Worm (Caenorhabditis elegans) whole organism, late embryonic: Measurements from ENCODE around the gene dmd-6.

Experiments used
- C38D4.7 ChIP-seq: fragments of 200-800 bp; sonication (Bioruptor generic); optimal IDR thresholded peaks from 2 replicates; lab custom pipeline; 2018; ENCODE audit warnings: mild to moderate bottlenecking, missing genetic modification characterization, moderate library complexity, missing compliant biosample characterization
- F13H6.1 ChIP-seq: sonication (generic microtip); optimal IDR thresholded peaks from 2 replicates; lab custom pipeline; 2016; ENCODE audit warnings: missing genetic modification characterization, missing compliant biosample characterization
- K02D7.2 ChIP-seq: sonication (generic microtip); optimal IDR thresholded peaks from 2 replicates; lab custom pipeline; 2017; ENCODE audit warnings: mild to moderate bottlenecking, missing genetic modification characterization, missing compliant biosample characterization
- K09A11.1 ChIP-seq: sonication (generic microtip); optimal IDR thresholded peaks from 2 replicates; lab custom pipeline; 2017; ENCODE audit warnings: antibody characterized with exemption, mild to moderate bottlenecking, missing genetic modification characterization, missing compliant biosample characterization; ENCODE audit not compliant: insufficient read depth
- Y22D7AL.16 ChIP-seq: sonication (generic microtip); optimal IDR thresholded peaks from 2 replicates; lab custom pipeline; 2016; ENCODE audit warnings: missing genetic modification characterization, missing compliant biosample characterization
- ahr-1 ChIP-seq: sonication (generic microtip); optimal IDR thresholded peaks from 2 replicates; lab custom pipeline; 2016; ENCODE audit warnings: missing genetic modification characterization, missing compliant biosample characterization
- ama-1 ChIP-seq: fragments of 150-350 bp; optimal IDR thresholded peaks from 2 replicates; lab custom pipeline; 2014
- ceh-14 ChIP-seq: sonication (generic microtip); optimal IDR thresholded peaks from 2 replicates; lab custom pipeline; 2016; ENCODE audit warnings: missing genotype, missing genetic modification characterization, missing compliant biosample characterization
- ceh-18 ChIP-seq: sonication (generic microtip); optimal IDR thresholded peaks from 2 replicates; lab custom pipeline; 2016; ENCODE audit warnings: missing genetic modification characterization, missing compliant biosample characterization
- ceh-31 ChIP-seq: sonication (generic microtip); optimal IDR thresholded peaks from 2 replicates; lab custom pipeline; 2016; ENCODE audit warnings: missing genetic modification characterization, missing compliant biosample characterization
- ceh-34 ChIP-seq: sonication (generic microtip); optimal IDR thresholded peaks from 2 replicates; lab custom pipeline; 2016; ENCODE audit warnings: mild to moderate bottlenecking, missing genetic modification characterization, missing compliant biosample characterization
- ceh-45 ChIP-seq: fragments of 200-800 bp; sonication (Bioruptor generic); IDR thresholded peaks from 2 replicates; pipeline ENCODE4 v1.3.6; 2022; ENCODE audit warnings: missing genetic modification reagents, missing genetic modification characterization, missing compliant biosample characterization
- ceh-6 ChIP-seq: fragments of 200-800 bp; sonication (Bioruptor generic); optimal IDR thresholded peaks from 2 replicates; lab custom pipeline; 2018; ENCODE audit warnings: mild to moderate bottlenecking, missing genetic modification characterization, missing compliant biosample characterization
- ceh-9 ChIP-seq: sonication (generic microtip); optimal IDR thresholded peaks from 2 replicates; lab custom pipeline; 2016; ENCODE audit warnings: mild to moderate bottlenecking, missing genetic modification characterization, inconsistent platforms, missing compliant biosample characterization
- che-1 ChIP-seq: sonication (generic microtip); optimal IDR thresholded peaks from 2 replicates; lab custom pipeline; 2016; ENCODE audit warnings: mild to moderate bottlenecking, missing genetic modification characterization, missing compliant biosample characterization
- elt-2 ChIP-seq: sonication (generic microtip); optimal IDR thresholded peaks from 2 replicates; lab custom pipeline; 2016; ENCODE audit warnings: missing genetic modification reagents, missing genetic modification characterization, missing compliant biosample characterization
- elt-4 ChIP-seq: sonication (generic microtip); optimal IDR thresholded peaks from 2 replicates; lab custom pipeline; 2016; ENCODE audit warnings: missing genetic modification characterization, missing compliant biosample characterization
- ets-4 ChIP-seq: sonication (generic microtip); optimal IDR thresholded peaks from 2 replicates; lab custom pipeline; 2016; ENCODE audit warnings: missing genetic modification characterization, missing compliant biosample characterization
- eyg-1 ChIP-seq: sonication (generic microtip); optimal IDR thresholded peaks from 2 replicates; lab custom pipeline; 2016; ENCODE audit warnings: missing genotype, missing genetic modification characterization, missing compliant biosample characterization
- gmeb-2 ChIP-seq: sonication (generic microtip); optimal IDR thresholded peaks from 2 replicates; lab custom pipeline; 2016; ENCODE audit warnings: missing genetic modification characterization, inconsistent platforms, missing compliant biosample characterization
- hlh-30 ChIP-seq: sonication (generic microtip); optimal IDR thresholded peaks from 2 replicates; lab custom pipeline; 2017; ENCODE audit warnings: antibody characterized with exemption, missing genetic modification characterization, missing compliant biosample characterization; ENCODE audit not compliant: insufficient read depth
- madf-2 ChIP-seq: sonication (generic microtip); optimal IDR thresholded peaks from 2 replicates; lab custom pipeline; 2017; ENCODE audit warnings: missing genetic modification characterization, missing compliant biosample characterization
- mec-3 ChIP-seq: sonication (generic microtip); optimal IDR thresholded peaks from 2 replicates; lab custom pipeline; 2016; ENCODE audit warnings: borderline replicate concordance, missing genetic modification characterization, missing compliant biosample characterization
- nhr-11 ChIP-seq: fragments of 150-350 bp; optimal IDR thresholded peaks from 2 replicates; lab custom pipeline; 2014; ENCODE audit warnings: missing biosample characterization, missing genetic modification characterization
- npax-4 ChIP-seq: sonication (generic microtip); optimal IDR thresholded peaks from 2 replicates; lab custom pipeline; 2016; ENCODE audit warnings: missing genetic modification characterization, missing compliant biosample characterization
- odd-2 ChIP-seq: sonication (generic microtip); optimal IDR thresholded peaks from 2 replicates; lab custom pipeline; 2017; ENCODE audit warnings: antibody characterized with exemption, mild to moderate bottlenecking, missing genetic modification characterization, missing compliant biosample characterization
- pag-3 ChIP-seq: sonication (generic microtip); optimal IDR thresholded peaks from 2 replicates; lab custom pipeline; 2016; ENCODE audit warnings: missing compliant biosample characterization, missing genetic modification characterization, borderline replicate concordance
- pha-4 ChIP-seq: fragments of 150-350 bp; optimal IDR thresholded peaks from 2 replicates; lab custom pipeline; 2018; ENCODE audit warnings: missing biosample characterization, missing genetic modification reagents, missing genetic modification characterization
- sox-2 ChIP-seq: fragments of 200-800 bp; sonication (Bioruptor generic); IDR thresholded peaks from 2 replicates; pipeline ENCODE4 v1.3.6; 2022; ENCODE audit warnings: missing genetic modification reagents, missing genetic modification characterization, missing compliant biosample characterization
- tbx-7 ChIP-seq: sonication (generic microtip); optimal IDR thresholded peaks from 2 replicates; lab custom pipeline; 2016; ENCODE audit warnings: missing genotype, missing genetic modification characterization, missing compliant biosample characterization
- unc-3 ChIP-seq, 2 experiments: fragments of 200-800 bp in 1 of 2; sonication (Bioruptor generic) in 1 of 2; sonication (generic microtip) in 1 of 2; conservative IDR thresholded peaks in 1 of 2; optimal IDR thresholded peaks in 1 of 2; 2 replicates each; pipeline versions ENCODE4 v1.3.6 to Lab custom; 2016 to 2022; ENCODE audit warnings: missing compliant biosample characterization in 2 of 2, missing genetic modification characterization in 2 of 2, missing genetic modification reagents in 1 of 2
- unc-42 ChIP-seq: sonication (generic microtip); optimal IDR thresholded peaks from 2 replicates; lab custom pipeline; 2016; ENCODE audit warnings: missing genotype, missing genetic modification characterization, missing compliant biosample characterization
- unc-55 ChIP-seq: sonication (generic microtip); optimal IDR thresholded peaks from 2 replicates; lab custom pipeline; 2017; ENCODE audit warnings: missing biosample characterization, missing genetic modification reagents, missing genetic modification characterization
- zip-5 ChIP-seq: sonication (generic microtip); optimal IDR thresholded peaks from 2 replicates; lab custom pipeline; 2016; ENCODE audit warnings: missing genetic modification characterization, missing compliant biosample characterization

Gene dmd-6

DNA sequence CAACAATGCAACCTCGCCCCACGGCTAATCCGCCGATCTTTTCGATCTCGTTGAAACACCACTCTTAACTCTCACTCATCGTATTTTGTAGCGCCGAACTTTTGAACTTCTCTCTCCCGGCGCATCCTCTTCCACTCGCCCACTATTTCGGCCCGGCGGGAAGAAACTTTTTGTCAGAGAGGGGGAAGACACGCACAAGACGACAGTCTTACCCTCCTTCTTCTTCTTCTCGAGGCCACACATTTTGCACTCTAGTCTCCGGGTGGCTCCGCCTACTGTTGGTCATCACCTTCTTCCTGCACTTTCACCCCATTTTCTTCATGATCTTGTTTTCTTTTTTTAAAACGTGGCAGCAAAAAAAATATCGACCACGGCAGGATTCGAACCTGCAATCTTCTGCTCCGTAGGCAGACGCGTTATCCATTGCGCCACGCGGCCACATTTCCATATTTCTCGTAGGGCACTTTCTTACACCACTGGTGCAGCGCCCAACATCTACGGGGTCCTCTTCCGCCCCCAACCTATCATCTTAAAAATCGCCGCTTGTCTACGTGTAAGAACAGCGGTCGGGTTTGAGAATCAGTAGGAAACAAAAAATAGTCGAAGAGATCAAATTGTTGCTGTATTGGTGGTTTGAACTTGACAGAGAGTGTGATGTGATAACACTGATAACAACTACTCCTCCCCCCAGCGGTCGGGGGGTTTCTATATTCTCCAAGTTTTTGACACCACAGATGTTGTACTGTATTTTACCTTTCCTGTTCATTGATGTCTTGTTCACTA lies 5.3 kb upstream of the dmd-6 start (continued):
- TF ChIP-seq mec-3 (tag; lab: Kevin White, UChicago) = peak; percentile 41
- no peak for TF ChIP-seq Y22D7AL.16 (tag; lab: Kevin White, UChicago)
- no peak for TF ChIP-seq F13H6.1 (tag; lab: Kevin White, UChicago)
- peak; percentile 10 for TF ChIP-seq unc-55 (GFP tag; lab: Kevin White, UChicago)
- no peak for TF ChIP-seq pha-4 (tag; lab: Kevin White, UChicago)
- TF ChIP-seq C38D4.7 = no peak
- TF ChIP-seq odd-2 (tag; lab: Kevin White, UChicago) = no peak
- no peak for TF ChIP-seq K02D7.2 (tag; lab: Kevin White, UChicago)
- TF ChIP-seq eyg-1 (tag; lab: Kevin White, UChicago) = no peak
- TF ChIP-seq ceh-6 (GFP tag; lab: Kevin White, UChicago) = no peak
- TF ChIP-seq sox-2 (GFP tag; lab: Robert Waterston, UW) = no peak
- no peak for TF ChIP-seq ceh-14 (tag; lab: Kevin White, UChicago)
- TF ChIP-seq zip-5 (tag; lab: Kevin White, UChicago) = no peak
- TF ChIP-seq che-1 = no peak
- peak; percentile 50 for TF ChIP-seq elt-2
- no peak for TF ChIP-seq npax-4 (tag; lab: Kevin White, UChicago)
- no peak for TF ChIP-seq ceh-45
- TF ChIP-seq, all 69 proteins: peak for 14

ce11 chrIV:14611892-14612497 lies 4.4 kb upstream of the dmd-6 start:
- TF ChIP-seq C38D4.7 (no peak), K02D7.2 (tag; lab: Kevin White, UChicago) (no peak), ceh-34 (tag; lab: Kevin White, UChicago) (no peak), ahr-1 (no peak), unc-42 (tag; lab: Kevin White, UChicago) (no peak), ets-4 (tag; lab: Kevin White, UChicago) (no peak), hlh-30 (tag; lab: Kevin White, UChicago) (no peak), pag-3 (no peak), ceh-14 (tag; lab: Kevin White, UChicago) (no peak), elt-4 (tag; lab: Kevin White, UChicago) (no peak)

DNA sequence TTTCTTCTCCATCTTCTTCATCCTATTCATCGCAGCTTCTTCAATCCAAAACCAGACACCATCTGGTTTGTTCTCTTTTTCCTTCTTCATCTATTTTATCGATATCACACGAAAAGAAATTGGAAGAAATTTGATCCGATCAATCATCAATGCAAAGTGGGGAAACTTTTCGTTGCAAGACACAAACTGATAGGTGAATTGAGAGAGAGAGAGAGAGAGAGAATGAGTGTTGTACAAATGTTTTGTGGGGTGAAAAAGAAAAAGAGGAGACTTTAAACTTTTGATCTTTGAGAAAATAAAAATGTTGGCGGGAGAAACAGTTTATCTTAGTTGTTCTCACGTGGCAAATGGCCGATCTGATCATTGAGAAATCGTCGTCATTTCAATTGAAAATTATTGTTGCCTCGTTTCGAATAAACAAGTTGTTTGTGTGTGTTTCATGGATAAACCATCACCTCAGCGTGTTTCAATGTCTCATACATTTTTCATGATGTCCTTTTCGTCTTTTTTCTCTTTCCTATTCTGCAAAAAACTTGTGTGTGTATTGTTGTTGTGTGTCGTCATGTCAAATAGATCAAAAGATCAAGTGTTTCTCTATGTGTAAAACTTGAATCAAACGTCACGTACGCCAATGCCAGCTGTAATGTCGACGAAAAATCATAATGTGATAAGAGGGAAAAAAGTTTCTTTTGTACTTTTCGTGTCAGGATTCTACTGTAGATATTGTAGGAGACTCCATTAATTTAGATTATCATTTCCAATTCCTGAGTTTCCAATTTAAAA lies 3.7 kb upstream of the dmd-6 start:
- TF ChIP-seq tbx-7 (tag; lab: Kevin White, UChicago) = no peak
- TF ChIP-seq elt-4 (tag; lab: Kevin White, UChicago) = no peak
- TF ChIP-seq ceh-34 (tag; lab: Kevin White, UChicago) = peak; percentile 52
- TF ChIP-seq nhr-11 (tag; lab: Kevin White, UChicago) = no peak
- TF ChIP-seq ama-1 (lab: Kevin White, UChicago) = no peak
- TF ChIP-seq ceh-18 = peak; percentile 72
- peak; percentile 31 for TF ChIP-seq unc-55 (GFP tag; lab: Kevin White, UChicago)
- TF ChIP-seq elt-2 = no peak

DNA sequence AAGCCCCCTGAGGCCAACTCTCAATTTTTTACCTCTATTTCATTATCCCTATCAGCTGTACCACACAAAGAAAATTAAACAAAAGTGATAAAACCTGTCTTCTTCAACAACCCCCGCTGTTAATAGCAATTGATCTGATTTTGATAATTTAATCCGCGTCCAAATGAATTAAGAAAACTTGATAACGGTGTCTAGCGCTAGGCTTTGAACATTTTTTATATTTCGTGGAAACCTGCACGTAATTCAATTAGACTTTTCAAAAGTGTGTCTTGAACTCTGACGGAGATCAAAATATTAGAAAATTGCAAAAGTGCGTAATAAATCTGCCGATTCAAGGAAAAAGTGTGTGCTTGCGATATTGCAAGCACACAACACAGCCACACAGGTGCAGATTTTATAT lies 3.0 kb upstream of the dmd-6 start:
- no peak for TF ChIP-seq unc-55 (GFP tag; lab: Kevin White, UChicago)

DNA sequence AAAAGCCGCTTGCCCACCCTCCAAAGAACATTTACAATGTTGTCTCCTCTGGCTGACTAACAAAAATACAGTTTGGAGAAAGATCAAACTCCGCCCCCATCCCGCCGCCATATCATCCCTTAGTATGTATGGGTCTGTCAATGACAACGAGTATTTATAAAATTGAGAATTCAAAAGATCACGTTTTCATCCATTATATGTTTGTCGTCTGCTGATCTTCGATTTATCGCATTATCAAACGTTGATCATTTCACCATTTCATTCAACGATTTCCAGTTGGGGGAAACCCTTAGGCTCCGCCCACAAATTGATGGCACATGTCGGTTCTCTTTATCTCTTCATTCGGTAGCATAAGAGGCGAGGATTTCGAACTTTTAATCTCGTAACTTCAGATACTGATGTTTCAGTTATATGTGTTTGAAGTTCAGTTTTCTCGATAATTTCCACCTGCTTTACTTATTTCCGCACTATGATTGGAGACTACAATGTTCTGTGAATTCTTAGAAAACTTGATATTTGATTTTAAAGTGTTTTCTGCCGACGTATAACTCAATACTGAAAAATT lies 2.1 kb upstream of the dmd-6 start:
- TF ChIP-seq K09A11.1 = no peak
- no peak for TF ChIP-seq ama-1 (lab: Kevin White, UChicago)
- TF ChIP-seq pag-3 = no peak
- TF ChIP-seq ceh-31 (tag; lab: Kevin White, UChicago) = no peak
- no peak for TF ChIP-seq ceh-9 (tag; lab: Kevin White, UChicago)
- no peak for TF ChIP-seq ceh-14 (tag; lab: Kevin White, UChicago)
- TF ChIP-seq elt-2 = no peak
- TF ChIP-seq unc-42 (tag; lab: Kevin White, UChicago) = no peak
- no peak for TF ChIP-seq madf-2
- TF ChIP-seq C38D4.7 = no peak
- TF ChIP-seq che-1 = no peak
- TF ChIP-seq nhr-11 (tag; lab: Kevin White, UChicago) = no peak
- no peak for TF ChIP-seq unc-3 (GFP tag; conservative IDR thresholded peaks at IDR 0.05; lab: Robert Waterston, UW)
- TF ChIP-seq unc-3 (tag; optimal IDR thresholded peaks at IDR 0.05; lab: Kevin White, UChicago) = no peak
- no peak for TF ChIP-seq gmeb-2 (tag; lab: Kevin White, UChicago)
- TF ChIP-seq, all 69 proteins: peak for 0
